Worm (Caenorhabditis elegans): Measurements from ENCODE around the gene gsp-1.

Gene gsp-1

ce11 chrV:10727651-10728050 is 45.4 kb downstream of the gsp-1 start (continued):
- TF ChIP-seq ces-1 (GFP tag; optimal IDR thresholded peaks at IDR 0.05), result no peak
- peak; percentile 91 for TF ChIP-seq rnt-1 (tag; optimal IDR thresholded peaks at IDR 0.05)
- TF ChIP-seq C16A3.4 (tag; optimal IDR thresholded peaks at IDR 0.05), result peak; percentile 12
- no peak for TF ChIP-seq nhr-12 (tag; optimal IDR thresholded peaks at IDR 0.05)
- no peak for TF ChIP-seq fkh-4 (tag; optimal IDR thresholded peaks at IDR 0.05; ENCODE audit: borderline replicate concordance)
- TF ChIP-seq xbp-1 (tag; optimal IDR thresholded peaks at IDR 0.05), result no peak
- no peak for TF ChIP-seq sup-37 (GFP tag; optimal IDR thresholded peaks at IDR 0.05)
- no peak for TF ChIP-seq lin-13 (GFP tag; optimal IDR thresholded peaks at IDR 0.05)
- TF ChIP-seq nhr-19 (GFP tag; conservative IDR thresholded peaks at IDR 0.05), result peak; percentile 66
- TF ChIP-seq lsy-2 (tag; optimal IDR thresholded peaks at IDR 0.05), result peak in 1 of 2 experiments; percentile 26
- TF ChIP-seq aha-1 (tag; optimal IDR thresholded peaks at IDR 0.05), result no peak
- TF ChIP-seq nhr-28 (tag; optimal IDR thresholded peaks at IDR 0.05), result no peak
- TF ChIP-seq mdl-1 (tag; optimal IDR thresholded peaks at IDR 0.05), result peak in 1 of 2 experiments; percentile 8
- no peak for TF ChIP-seq nhr-47 (tag; optimal IDR thresholded peaks at IDR 0.05)
- TF ChIP-seq fkh-10 (GFP tag; optimal IDR thresholded peaks at IDR 0.05), result no peak
- TF ChIP-seq dsc-1 (tag; optimal IDR thresholded peaks at IDR 0.05), result no peak
- TF ChIP-seq egl-13 (tag; optimal IDR thresholded peaks at IDR 0.05), result no peak
- no peak for TF ChIP-seq elt-2 (tag; optimal IDR thresholded peaks at IDR 0.05)
- peak; percentile 92 for TF ChIP-seq lin-39 (tag; optimal IDR thresholded peaks at IDR 0.05)
- peak; percentile 17 for TF ChIP-seq ztf-4 (tag; optimal IDR thresholded peaks at IDR 0.05)
- TF ChIP-seq efl-3 (GFP tag; optimal IDR thresholded peaks at IDR 0.05), result no peak
- no peak for TF ChIP-seq mep-1 (tag; optimal IDR thresholded peaks at IDR 0.05)
- no peak for TF ChIP-seq nhr-84 (tag; optimal IDR thresholded peaks at IDR 0.05)
- no peak for TF ChIP-seq skn-1 (tag; optimal IDR thresholded peaks at IDR 0.05)
- no peak for TF ChIP-seq pqm-1 (tag; optimal IDR thresholded peaks at IDR 0.05)
- no peak for TF ChIP-seq nhr-76 (tag; optimal IDR thresholded peaks at IDR 0.05)
- no peak for TF ChIP-seq ama-1 (optimal IDR thresholded peaks at IDR 0.05)
- no peak for TF ChIP-seq ceh-8 (GFP tag; optimal IDR thresholded peaks at IDR 0.05)
- no peak for TF ChIP-seq lin-15B (tag; optimal IDR thresholded peaks at IDR 0.05)
- TF ChIP-seq ets-5 (GFP tag; IDR thresholded peaks at IDR 0.05), result no peak
- no peak for TF ChIP-seq snpc-4 (tag; optimal IDR thresholded peaks at IDR 0.05)
- no peak for TF ChIP-seq sptf-1 (tag; optimal IDR thresholded peaks at IDR 0.05)
- no peak for TF ChIP-seq elt-3 (tag; optimal IDR thresholded peaks at IDR 0.05)
- TF ChIP-seq fkh-8 (tag; optimal IDR thresholded peaks at IDR 0.05), result no peak
- no peak for TF ChIP-seq jun-1 (tag; optimal IDR thresholded peaks at IDR 0.05)
- no peak for TF ChIP-seq zip-4 (GFP tag; optimal IDR thresholded peaks at IDR 0.05)
- TF ChIP-seq fos-1 (tag; optimal IDR thresholded peaks at IDR 0.05), result no peak
- no peak for TF ChIP-seq egl-27 (tag; optimal IDR thresholded peaks at IDR 0.05)
- peak; percentile 57 for TF ChIP-seq blmp-1 (tag; optimal IDR thresholded peaks at IDR 0.05)
- TF ChIP-seq grh-1 (GFP tag; IDR thresholded peaks at IDR 0.05), result no peak
- no peak for TF ChIP-seq nhr-77 (tag; optimal IDR thresholded peaks at IDR 0.05)

ce11 chrV:10729456-10729904 is 47.3 kb downstream of the gsp-1 start:
- TF ChIP-seq tbx-2 (tag; optimal IDR thresholded peaks at IDR 0.05) (peak; percentile 47), ceh-82 (tag; optimal IDR thresholded peaks at IDR 0.05) (no peak), hlh-4 (tag; optimal IDR thresholded peaks at IDR 0.05) (no peak), nhr-47 (tag; optimal IDR thresholded peaks at IDR 0.05) (peak; percentile 47), lin-15B (tag; optimal IDR thresholded peaks at IDR 0.05) (no peak), unc-30 (tag; optimal IDR thresholded peaks at IDR 0.05) (no peak), sptf-1 (tag; optimal IDR thresholded peaks at IDR 0.05) (no peak), isw-1 (GFP tag; IDR thresholded peaks at IDR 0.05) (no peak), swsn-7 (tag; optimal IDR thresholded peaks at IDR 0.05) (no peak), ztf-4 (tag; optimal IDR thresholded peaks at IDR 0.05) (no peak), nhr-84 (tag; optimal IDR thresholded peaks at IDR 0.05) (no peak), mef-2 (tag; optimal IDR thresholded peaks at IDR 0.05) (no peak), nhr-237 (tag; optimal IDR thresholded peaks at IDR 0.05) (no peak), mep-1 (tag; optimal IDR thresholded peaks at IDR 0.05) (no peak), skn-1 (tag; optimal IDR thresholded peaks at IDR 0.05) (peak; percentile 12), nhr-71 (tag; optimal IDR thresholded peaks at IDR 0.05) (peak; percentile 65), sup-37 (GFP tag; optimal IDR thresholded peaks at IDR 0.05) (no peak), lsy-2 (tag; optimal IDR thresholded peaks at IDR 0.05) (peak in 1 of 2 experiments; percentile 36), xbp-1 (tag; optimal IDR thresholded peaks at IDR 0.05) (no peak), hlh-17 (GFP tag; optimal IDR thresholded peaks at IDR 0.05; ENCODE audit: borderline replicate concordance) (no peak), fkh-4 (tag; optimal IDR thresholded peaks at IDR 0.05; ENCODE audit: borderline replicate concordance) (no peak), nhr-12 (tag; optimal IDR thresholded peaks at IDR 0.05) (no peak), C16A3.4 (tag; optimal IDR thresholded peaks at IDR 0.05) (peak; percentile 12), efl-1 (optimal IDR thresholded peaks at IDR 0.05) (no peak), efl-1 (GFP tag; optimal IDR thresholded peaks at IDR 0.05 in 1 of 2) (peak in 1 of 2 experiments; percentile 94), lin-39 (tag; optimal IDR thresholded peaks at IDR 0.05) (no peak)

All from whole organism, L1 larva.